Worm (Caenorhabditis elegans) whole organism, L3 larva: ENCODE results near the gene R12G8.1.

Source experiments
- R02D3.7 ChIP-seq: fragments of 150-350 bp; optimal IDR thresholded peaks from 2 replicates; lab custom pipeline; 2014; ENCODE audit warnings: missing biosample characterization, missing genetic modification characterization
- ZK546.5 ChIP-seq: sonication (generic microtip); optimal IDR thresholded peaks from 2 replicates; lab custom pipeline; 2017; ENCODE audit warnings: missing biosample characterization, missing genetic modification characterization
- aly-2 ChIP-seq: fragments of 150-350 bp; optimal IDR thresholded peaks from 2 replicates; lab custom pipeline; 2014; ENCODE audit warnings: missing biosample characterization, missing genetic modification characterization
- ceh-28 ChIP-seq: fragments of 150-350 bp; optimal IDR thresholded peaks from 2 replicates; lab custom pipeline; 2014; ENCODE audit warnings: missing biosample characterization, missing genetic modification reagents, missing genetic modification characterization
- ceh-82 ChIP-seq: fragments of 150-350 bp; optimal IDR thresholded peaks from 2 replicates; lab custom pipeline; 2014; ENCODE audit warnings: missing biosample characterization, missing genetic modification characterization
- ceh-9 ChIP-seq: sonication (generic microtip); optimal IDR thresholded peaks from 2 replicates; lab custom pipeline; 2018; ENCODE audit warnings: missing biosample characterization, missing genetic modification characterization
- daf-12 ChIP-seq: fragments of 150-350 bp; optimal IDR thresholded peaks from 2 replicates; lab custom pipeline; 2014; ENCODE audit warnings: missing biosample characterization, missing genetic modification reagents, missing genetic modification characterization
- egl-27 ChIP-seq: sonication (generic microtip); optimal IDR thresholded peaks from 4 replicates; lab custom pipeline; 2017; ENCODE audit warnings: missing biosample characterization, missing genetic modification reagents, missing genetic modification characterization
- egl-5 ChIP-seq: fragments of 150-350 bp; optimal IDR thresholded peaks from 2 replicates; lab custom pipeline; 2017; ENCODE audit warnings: missing biosample characterization, missing genetic modification reagents, missing genetic modification characterization, inconsistent platforms
- elt-2 ChIP-seq: sonication (generic microtip); optimal IDR thresholded peaks from 2 replicates; lab custom pipeline; 2016; ENCODE audit warnings: missing genetic modification reagents, mild to moderate bottlenecking, missing genetic modification characterization, missing compliant biosample characterization
- elt-3 ChIP-seq, 3 experiments: fragments of 150-350 bp in 1 of 3; sonication (generic microtip) in 2 of 3; optimal IDR thresholded peaks; 2 replicates in 2 of 3; 4 replicates in 1 of 3; lab custom pipeline; 2014 to 2017; ENCODE audit warnings: missing biosample characterization in 3 of 3, missing genetic modification characterization in 3 of 3
- eor-1 ChIP-seq, 2 experiments: fragments of 150-350 bp; optimal IDR thresholded peaks; 2 replicates each; lab custom pipeline; 2014 to 2018; ENCODE audit warnings: missing biosample characterization in 2 of 2, missing genetic modification characterization in 2 of 2
- fkh-10 ChIP-seq: sonication (generic microtip); optimal IDR thresholded peaks from 2 replicates; lab custom pipeline; 2017; ENCODE audit warnings: missing biosample characterization, missing genetic modification reagents, missing genetic modification characterization
- fkh-2 ChIP-seq: fragments of 150-350 bp; optimal IDR thresholded peaks from 2 replicates; lab custom pipeline; 2014; ENCODE audit warnings: missing biosample characterization, missing genetic modification reagents, missing genetic modification characterization
- fos-1 ChIP-seq: fragments of 150-350 bp; optimal IDR thresholded peaks from 2 replicates; lab custom pipeline; 2014; ENCODE audit warnings: missing biosample characterization, missing genetic modification characterization
- hmg-11 ChIP-seq: sonication (generic microtip); optimal IDR thresholded peaks from 2 replicates; lab custom pipeline; 2016; ENCODE audit warnings: missing genetic modification characterization, missing compliant biosample characterization
- jun-1 ChIP-seq: fragments of 150-350 bp; optimal IDR thresholded peaks from 2 replicates; lab custom pipeline; 2014; ENCODE audit warnings: missing biosample characterization, missing genetic modification reagents, missing genetic modification characterization
- lsy-12 ChIP-seq: sonication (generic microtip); optimal IDR thresholded peaks from 2 replicates; lab custom pipeline; 2016; ENCODE audit warnings: mild to moderate bottlenecking, missing genetic modification characterization, missing compliant biosample characterization
- mdl-1 ChIP-seq: fragments of 150-350 bp; optimal IDR thresholded peaks from 2 replicates; lab custom pipeline; 2014; ENCODE audit warnings: missing biosample characterization, missing genetic modification characterization
- mml-1 ChIP-seq: fragments of 150-350 bp; sonication (generic microtip); optimal IDR thresholded peaks from 3 replicates; lab custom pipeline; 2014; ENCODE audit warnings: missing biosample characterization, missing genetic modification characterization
- nfya-1 ChIP-seq: sonication (generic microtip); optimal IDR thresholded peaks from 2 replicates; lab custom pipeline; 2017; ENCODE audit warnings: missing genetic modification characterization, mild to moderate bottlenecking, missing compliant biosample characterization, antibody characterized with exemption, moderate library complexity; ENCODE audit not compliant: insufficient read depth
- nhr-11 ChIP-seq: fragments of 150-350 bp; optimal IDR thresholded peaks from 2 replicates; lab custom pipeline; 2014; ENCODE audit warnings: missing biosample characterization, missing genetic modification characterization
- nhr-12 ChIP-seq: fragments of 150-350 bp; optimal IDR thresholded peaks from 2 replicates; lab custom pipeline; 2014; ENCODE audit warnings: missing biosample characterization, missing genetic modification characterization
- nhr-23 ChIP-seq: fragments of 150-350 bp; optimal IDR thresholded peaks from 2 replicates; lab custom pipeline; 2014; ENCODE audit warnings: missing biosample characterization, missing genetic modification reagents, missing genetic modification characterization
- nhr-237 ChIP-seq: fragments of 150-350 bp; optimal IDR thresholded peaks from 2 replicates; lab custom pipeline; 2014; ENCODE audit warnings: missing biosample characterization, missing genetic modification characterization
- nhr-25 ChIP-seq: sonication (generic microtip); optimal IDR thresholded peaks from 2 replicates; lab custom pipeline; 2017; ENCODE audit warnings: missing biosample characterization, missing genetic modification characterization
- nhr-28 ChIP-seq: fragments of 150-350 bp; optimal IDR thresholded peaks from 2 replicates; lab custom pipeline; 2014; ENCODE audit warnings: missing biosample characterization, missing genetic modification characterization
- nhr-67 ChIP-seq: fragments of 150-350 bp; optimal IDR thresholded peaks from 2 replicates; lab custom pipeline; 2014; ENCODE audit warnings: missing biosample characterization, missing genetic modification characterization
- nhr-76 ChIP-seq: fragments of 150-350 bp; sonication (generic microtip); optimal IDR thresholded peaks from 5 replicates; lab custom pipeline; 2014; ENCODE audit warnings: missing biosample characterization, missing genetic modification characterization
- pha-4 ChIP-seq: fragments of 150-350 bp; optimal IDR thresholded peaks from 2 replicates; lab custom pipeline; 2014; ENCODE audit warnings: missing biosample characterization, missing genetic modification reagents, missing genetic modification characterization
- pqm-1 ChIP-seq: fragments of 150-350 bp; optimal IDR thresholded peaks from 2 replicates; lab custom pipeline; 2017; ENCODE audit warnings: missing biosample characterization, missing genetic modification characterization, inconsistent platforms
- sea-2 ChIP-seq: fragments of 150-350 bp; sonication (generic microtip); optimal IDR thresholded peaks from 4 replicates; lab custom pipeline; 2014; ENCODE audit warnings: missing biosample characterization, missing genetic modification reagents, missing genetic modification characterization
- skn-1 ChIP-seq: fragments of 150-350 bp; optimal IDR thresholded peaks from 2 replicates; lab custom pipeline; 2014; ENCODE audit warnings: missing biosample characterization, missing genetic modification characterization
- snpc-4 ChIP-seq: fragments of 150-350 bp; optimal IDR thresholded peaks from 2 replicates; lab custom pipeline; 2014; ENCODE audit warnings: missing biosample characterization, missing genetic modification characterization
- tbx-2 ChIP-seq: sonication (generic microtip); optimal IDR thresholded peaks from 2 replicates; lab custom pipeline; 2016; ENCODE audit warnings: mild to moderate bottlenecking, missing genetic modification characterization, missing compliant biosample characterization
- unc-62 ChIP-seq: fragments of 150-350 bp; sonication (generic microtip); optimal IDR thresholded peaks from 4 replicates; lab custom pipeline; 2014; ENCODE audit warnings: missing biosample characterization, missing genetic modification reagents, missing genetic modification characterization
- zag-1 ChIP-seq: fragments of 150-350 bp; optimal IDR thresholded peaks from 2 replicates; lab custom pipeline; 2014; ENCODE audit warnings: missing biosample characterization, missing genetic modification characterization
- ztf-11 ChIP-seq: fragments of 150-350 bp; optimal IDR thresholded peaks from 2 replicates; lab custom pipeline; 2014; ENCODE audit warnings: missing biosample characterization, missing genetic modification characterization

Gene R12G8.1

DNA sequence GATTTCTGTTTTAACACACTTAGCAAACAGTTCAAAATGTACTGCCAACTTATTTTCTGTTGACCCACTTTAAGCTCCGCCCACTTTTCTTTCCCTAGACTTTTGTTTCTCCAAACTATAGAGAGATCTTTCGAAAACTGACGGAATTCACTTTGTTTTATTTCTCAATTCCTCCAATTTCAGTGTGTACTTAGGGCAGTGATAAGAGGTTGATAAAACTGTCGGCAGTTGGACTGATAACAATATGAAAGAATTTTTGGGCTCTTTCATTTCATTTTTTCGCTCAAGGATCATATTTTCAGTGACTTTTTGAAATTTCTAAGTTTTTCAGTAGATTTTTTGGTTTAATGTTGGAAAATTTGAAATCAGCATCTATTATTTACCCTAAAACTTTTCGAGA is 6.0 kb upstream of the R12G8.1 start:
- TF ChIP-seq nhr-67 (tag; lab: Kevin White, UChicago) (no peak), ztf-11 (no peak), egl-5 (tag; lab: Kevin White, UChicago) (no peak), pqm-1 (tag; lab: Kevin White, UChicago) (peak; percentile 78), nhr-12 (tag; lab: Kevin White, UChicago) (no peak), pha-4 (tag; lab: Kevin White, UChicago) (peak; percentile 31), elt-2 (tag; lab: Kevin White, UChicago) (peak; percentile 82)

DNA sequence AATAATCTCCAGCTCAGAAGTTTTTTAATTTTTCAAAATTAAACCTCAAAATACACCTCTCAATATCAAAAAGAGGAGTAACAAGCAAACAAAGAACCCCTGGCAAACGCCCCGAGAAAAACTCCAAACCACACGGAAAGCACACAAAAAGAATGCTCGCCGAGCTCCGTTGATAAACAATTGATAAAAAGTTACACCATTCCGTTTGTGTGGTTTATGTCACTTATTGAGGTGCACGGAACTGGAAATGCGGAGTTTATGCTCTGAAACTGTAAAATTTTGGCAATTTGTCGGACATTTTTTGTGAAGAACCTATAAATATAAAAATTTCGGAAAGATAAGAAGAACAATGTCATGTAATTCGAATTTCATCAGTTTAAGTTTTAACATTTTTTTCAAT is 3.3 kb upstream of the R12G8.1 start:
- TF ChIP-seq eor-1 (tag; optimal IDR thresholded peaks at IDR 0.05; lab: Kevin White, UChicago), result no peak
- peak; percentile 46 for TF ChIP-seq pha-4 (tag; lab: Kevin White, UChicago)
- no peak for TF ChIP-seq nhr-76 (tag; lab: Kevin White, UChicago)
- no peak for TF ChIP-seq fkh-10 (GFP tag; lab: Kevin White, UChicago)
- no peak for TF ChIP-seq elt-3 (tag; optimal IDR thresholded peaks at IDR 0.05; lab: Kevin White, UChicago)
- peak; percentile 67 for TF ChIP-seq pqm-1 (tag; lab: Kevin White, UChicago)
- no peak for TF ChIP-seq snpc-4 (tag; lab: Kevin White, UChicago)
- no peak for TF ChIP-seq ZK546.5 (tag; lab: Kevin White, UChicago)
- no peak for TF ChIP-seq aly-2 (tag; lab: Kevin White, UChicago)
- TF ChIP-seq elt-2 (tag; lab: Kevin White, UChicago), result peak; percentile 90
- TF ChIP-seq sea-2 (GFP tag; lab: Kevin White, UChicago), result no peak
- no peak for TF ChIP-seq tbx-2

DNA sequence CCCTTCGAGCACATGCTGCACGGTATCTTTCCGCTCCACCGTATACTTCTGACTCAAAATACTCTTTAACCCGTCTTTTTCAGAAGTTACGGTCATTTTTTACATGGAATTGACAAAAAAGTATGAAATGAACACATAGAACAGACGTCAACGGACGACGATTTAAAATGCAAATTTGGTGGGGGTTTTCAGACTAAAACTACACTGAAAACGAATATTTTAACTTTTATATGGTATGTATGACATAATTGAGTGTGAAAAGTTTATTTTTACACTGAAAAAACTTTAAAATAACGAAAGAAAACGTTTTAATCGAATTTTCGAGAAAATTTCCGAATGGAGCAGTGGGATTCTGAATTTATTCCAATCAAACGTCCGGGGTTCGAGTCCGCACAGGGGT is 2.1 kb downstream of the R12G8.1 start, which contains the start of gene twk-36:
Gene twk-36 (minus strand): TSS at position 101 of the 400 bp plus-strand sequence.
- no peak for TF ChIP-seq jun-1 (tag; lab: Kevin White, UChicago)
- no peak for TF ChIP-seq mml-1
- no peak for TF ChIP-seq daf-12 (tag; lab: Kevin White, UChicago)
- no peak for TF ChIP-seq fos-1 (tag; lab: Kevin White, UChicago)
- no peak for TF ChIP-seq egl-5 (tag; lab: Kevin White, UChicago)
- TF ChIP-seq skn-1 (tag; lab: Kevin White, UChicago), result no peak
- no peak for TF ChIP-seq nhr-237 (tag; lab: Kevin White, UChicago)
- TF ChIP-seq nhr-11 (tag; lab: Kevin White, UChicago), result no peak
- TF ChIP-seq nhr-28 (tag; lab: Kevin White, UChicago), result no peak
- no peak for TF ChIP-seq R02D3.7 (tag; lab: Kevin White, UChicago)
- no peak for TF ChIP-seq ceh-82 (tag; lab: Kevin White, UChicago)
- no peak for TF ChIP-seq tbx-2
- TF ChIP-seq unc-62 (GFP tag; lab: Kevin White, UChicago), result no peak
- no peak for TF ChIP-seq nhr-23 (tag; lab: Kevin White, UChicago)

DNA sequence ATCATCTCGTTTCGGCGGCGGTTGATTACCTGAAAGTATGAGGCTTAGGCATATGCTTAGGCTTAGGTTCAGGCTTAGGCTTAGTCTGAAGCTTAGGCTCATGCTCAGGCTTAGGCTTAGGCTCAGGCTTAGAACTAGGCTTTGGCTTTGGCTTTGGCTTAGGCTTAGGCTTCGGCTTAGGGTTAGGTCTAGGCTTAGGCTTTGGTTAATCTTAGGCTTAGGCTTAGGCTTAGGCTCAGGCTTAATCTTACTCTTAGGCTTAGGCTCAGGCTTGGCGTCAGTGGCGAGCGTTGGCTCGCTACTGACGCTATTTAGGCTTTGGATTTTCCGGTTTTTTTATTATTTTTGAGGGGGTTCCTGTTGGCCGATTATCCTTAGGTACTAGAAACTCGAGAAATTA is 5.2 kb downstream of the R12G8.1 start:
- TF ChIP-seq nhr-28 (tag; lab: Kevin White, UChicago) (no peak), nhr-25 (tag; lab: Kevin White, UChicago) (no peak), tbx-2 (no peak), zag-1 (tag; lab: Kevin White, UChicago) (no peak), nhr-12 (tag; lab: Kevin White, UChicago) (no peak), hmg-11 (tag; lab: Kevin White, UChicago) (no peak), lsy-12 (tag; lab: Kevin White, UChicago) (no peak), ceh-82 (tag; lab: Kevin White, UChicago) (no peak), ceh-9 (no peak), fkh-2 (no peak), eor-1 (tag; optimal IDR thresholded peaks at IDR 0.05; lab: Kevin White, UChicago) (no peak)
- TF ChIP-seq, all 47 proteins: peak for 0

DNA sequence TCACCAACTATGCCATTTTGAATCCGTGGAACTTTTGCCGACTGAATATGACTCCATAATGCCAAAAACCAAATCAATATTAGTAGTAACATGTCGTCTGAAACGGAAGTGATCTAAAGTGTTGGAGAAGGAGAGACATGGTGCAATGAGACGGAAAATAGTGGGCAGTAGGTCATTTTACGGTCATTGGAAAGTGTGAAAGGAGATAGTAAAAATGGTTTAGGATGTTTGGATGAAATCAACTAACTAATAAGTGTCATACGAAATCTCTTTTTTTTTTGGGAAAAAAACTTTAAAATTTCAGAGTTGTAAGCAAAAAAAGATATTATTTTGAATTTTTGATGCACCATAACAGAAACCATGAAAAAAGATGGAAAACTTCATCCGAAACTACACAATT is 9.2 kb downstream of the R12G8.1 start, which contains the start of gene cutl-4:
Gene cutl-4 (minus strand): TSS at position 101 of the 400 bp plus-strand sequence.
- TF ChIP-seq nfya-1, result no peak
- TF ChIP-seq nhr-76 (tag; lab: Kevin White, UChicago), result no peak
- TF ChIP-seq nhr-11 (tag; lab: Kevin White, UChicago), result no peak
- no peak for TF ChIP-seq R02D3.7 (tag; lab: Kevin White, UChicago)
- no peak for TF ChIP-seq daf-12 (tag; lab: Kevin White, UChicago)
- TF ChIP-seq egl-27 (tag; lab: Kevin White, UChicago), result no peak
- no peak for TF ChIP-seq jun-1 (tag; lab: Kevin White, UChicago)
- TF ChIP-seq eor-1 (tag; optimal IDR thresholded peaks at IDR 0.05; lab: Kevin White, UChicago), result no peak
- no peak for TF ChIP-seq elt-2 (tag; lab: Kevin White, UChicago)
- no peak for TF ChIP-seq nhr-237 (tag; lab: Kevin White, UChicago)
- TF ChIP-seq tbx-2, result no peak
- TF ChIP-seq mdl-1, result no peak
- no peak for TF ChIP-seq fkh-2
- TF ChIP-seq ceh-28 (tag; lab: Kevin White, UChicago), result no peak
